Worm (Caenorhabditis elegans) whole organism, midembryonic: ENCODE measurements around the gene E02H1.1.
A peak's percentile ranks its signal among the peaks of the same experiment; 100 is the strongest.

ENCODE experiments used
- T22C8.4 ChIP-seq: fragments of 200-800 bp; sonication (Bioruptor generic); IDR thresholded peaks from 2 replicates; pipeline ENCODE4 v1.3.6; 2022; ENCODE audit warnings: missing genetic modification characterization, missing compliant biosample characterization
- cog-1 ChIP-seq: sonication (generic microtip); optimal IDR thresholded peaks from 2 replicates; lab custom pipeline; 2016; ENCODE audit warnings: missing genetic modification characterization, missing compliant biosample characterization
- flt-1 ChIP-seq: fragments of 200-800 bp; sonication (Bioruptor generic); IDR thresholded peaks from 2 replicates; pipeline ENCODE4 v1.3.6; 2022; ENCODE audit warnings: missing genetic modification characterization, missing compliant biosample characterization
- klf-2 ChIP-seq: fragments of 200-800 bp; sonication (Bioruptor generic); conservative IDR thresholded peaks from 2 replicates; pipeline ENCODE4 v1.3.6; 2022; ENCODE audit warnings: missing genetic modification reagents, missing genetic modification characterization, missing compliant biosample characterization
- med-1 ChIP-seq: sonication (generic microtip); optimal IDR thresholded peaks from 2 replicates; lab custom pipeline; 2017; ENCODE audit warnings: missing genetic modification characterization, mild to moderate bottlenecking, missing compliant biosample characterization, antibody characterized with exemption, missing genetic modification reagents; ENCODE audit not compliant: insufficient read depth
- ref-1 ChIP-seq: fragments of 200-800 bp; sonication (Bioruptor generic); conservative IDR thresholded peaks from 2 replicates; pipeline ENCODE4 v1.3.6; 2022; ENCODE audit warnings: missing genetic modification reagents, missing genetic modification characterization, missing compliant biosample characterization
- tab-1 ChIP-seq: fragments of 200-800 bp; sonication (Bioruptor generic); IDR thresholded peaks from 2 replicates; pipeline ENCODE4 v1.3.6; 2022; ENCODE audit warnings: missing genetic modification characterization, missing compliant biosample characterization
- ztf-23 ChIP-seq: fragments of 200-800 bp; sonication (Bioruptor generic); IDR thresholded peaks from 2 replicates; pipeline ENCODE4 v1.3.6; 2022; ENCODE audit warnings: missing genetic modification reagents, missing genetic modification characterization, missing compliant biosample characterization
- ztf-29 ChIP-seq: fragments of 200-800 bp; sonication (Bioruptor generic); IDR thresholded peaks from 2 replicates; pipeline ENCODE4 v1.3.6; 2022; ENCODE audit warnings: missing genetic modification reagents, missing genetic modification characterization, missing compliant biosample characterization

Gene E02H1.1

DNA sequence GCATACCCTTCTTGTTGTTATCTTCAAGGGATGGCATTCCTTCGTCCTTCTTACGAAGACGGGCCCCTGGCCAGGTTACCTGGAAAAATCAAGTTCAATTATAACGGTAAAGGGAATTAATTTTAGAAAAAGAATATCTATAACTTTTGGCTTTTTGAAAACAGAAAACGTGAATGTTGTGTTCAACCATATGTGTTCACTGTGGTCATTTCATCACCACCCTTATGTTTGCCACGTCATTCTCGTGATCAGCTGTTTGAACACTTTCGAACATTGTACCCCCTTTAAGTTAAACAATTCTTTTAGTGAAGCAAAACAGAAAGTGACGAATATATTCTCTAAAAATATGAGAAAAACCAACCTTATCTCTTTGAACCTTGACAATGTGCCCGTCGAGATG lies 27.8 kb upstream of the E02H1.1 start:
- TF ChIP-seq ztf-29 (GFP tag; lab: Robert Waterston, UW) (no peak), med-1 (no peak), klf-2 (no peak), cog-1 (no peak), ztf-23 (GFP tag; lab: Robert Waterston, UW) (no peak), tab-1 (GFP tag; lab: Robert Waterston, UW) (no peak), flt-1 (GFP tag; lab: Robert Waterston, UW) (no peak), ref-1 (GFP tag; lab: Robert Waterston, UW) (no peak), T22C8.4 (GFP tag; lab: Robert Waterston, UW) (no peak)

DNA sequence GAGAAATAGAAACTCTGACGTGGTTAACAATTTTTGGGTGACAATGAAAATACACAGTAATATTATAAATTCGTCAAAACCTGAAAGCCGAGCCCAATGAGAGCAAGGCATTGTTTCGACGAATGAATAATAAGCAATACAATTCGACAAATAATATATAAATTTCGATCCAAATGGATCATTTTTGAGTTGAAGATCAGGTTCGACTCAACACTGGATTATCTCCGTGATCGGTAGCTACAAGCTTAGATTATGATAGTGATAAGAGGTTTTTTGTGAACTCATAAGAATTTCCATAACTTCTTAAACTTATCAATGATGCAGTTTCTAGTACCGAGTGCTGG lies 26.9 kb upstream of the E02H1.1 start:
- no peak for TF ChIP-seq tab-1 (GFP tag; lab: Robert Waterston, UW)
- no peak for TF ChIP-seq T22C8.4 (GFP tag; lab: Robert Waterston, UW)
- no peak for TF ChIP-seq ref-1 (GFP tag; lab: Robert Waterston, UW)
- TF ChIP-seq flt-1 (GFP tag; lab: Robert Waterston, UW): no peak
- TF ChIP-seq ztf-29 (GFP tag; lab: Robert Waterston, UW): no peak
- no peak for TF ChIP-seq klf-2
- no peak for TF ChIP-seq med-1
- no peak for TF ChIP-seq ztf-23 (GFP tag; lab: Robert Waterston, UW)
- no peak for TF ChIP-seq cog-1

DNA sequence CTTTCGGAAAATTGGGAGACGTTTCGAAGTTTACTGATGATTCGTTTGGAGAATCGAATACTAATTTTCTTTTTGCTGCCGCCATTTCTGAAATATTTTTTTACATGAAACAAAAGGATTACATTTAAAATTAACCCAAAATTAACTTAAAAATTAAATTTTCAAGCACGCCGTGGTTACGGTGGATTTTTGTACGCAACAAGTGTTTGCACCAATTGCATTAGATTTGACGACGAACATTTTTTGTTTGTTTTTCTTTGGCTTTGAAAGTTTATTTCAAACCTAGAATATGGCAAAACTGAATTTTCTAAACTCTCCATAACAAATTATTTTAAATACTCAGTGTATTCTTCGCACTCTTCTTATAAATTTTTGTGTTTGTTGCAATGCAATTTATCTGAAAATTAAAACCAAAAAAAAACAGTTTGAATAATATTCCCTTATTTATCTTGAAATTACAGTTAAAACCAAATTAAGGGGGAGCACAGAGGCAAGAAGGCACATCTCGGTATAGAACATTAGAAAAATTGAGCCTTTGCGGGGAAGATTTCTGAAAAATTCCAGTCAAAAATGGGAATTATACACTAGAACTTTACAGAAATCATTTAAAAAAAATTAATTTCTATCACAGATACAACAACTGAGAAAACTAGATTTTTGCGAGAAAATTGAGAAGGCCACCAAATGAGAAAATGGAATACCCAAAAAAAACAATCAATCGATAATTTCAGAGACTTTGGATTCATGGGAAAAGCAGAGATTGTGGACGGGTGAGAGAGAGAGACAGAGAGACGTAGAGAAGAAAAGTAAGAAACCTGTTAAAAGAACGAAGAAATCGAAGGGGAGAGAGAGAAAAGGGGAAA lies 26.3 kb upstream of the E02H1.1 start, which contains the start of gene hal-3:
hal-3 (minus strand) TSS at position 87 of the 863 bp plus-strand sequence.
- TF ChIP-seq T22C8.4 (GFP tag; lab: Robert Waterston, UW): 0 out of 2 replicates have a peak, but pooled peaks have one; percentile 37
- TF ChIP-seq med-1: no peak

DNA sequence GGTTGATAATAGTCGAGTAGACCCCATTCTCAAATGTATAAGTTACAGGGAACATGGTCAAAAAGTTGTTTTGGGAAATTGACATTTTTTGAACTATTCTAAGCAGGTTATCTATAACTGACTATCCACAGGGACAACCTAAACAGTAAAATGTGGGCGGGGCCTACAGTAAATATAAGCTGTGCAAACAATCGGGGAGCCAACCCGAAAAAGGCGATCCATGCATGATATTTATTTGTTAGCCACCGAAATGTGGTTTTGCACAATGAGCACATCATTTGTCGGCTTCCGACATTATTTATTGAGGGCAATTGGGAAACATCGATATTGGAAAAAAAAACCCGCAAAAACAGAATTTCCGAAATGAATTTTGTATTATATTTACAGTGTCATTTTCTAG lies 23.8 kb upstream of the E02H1.1 start, which contains the start of gene hlh-6:
hlh-6 (minus strand) TSS at position 101 of the 400 bp plus-strand sequence.
- no peak for TF ChIP-seq tab-1 (GFP tag; lab: Robert Waterston, UW)
- no peak for TF ChIP-seq med-1
- TF ChIP-seq cog-1: no peak
- no peak for TF ChIP-seq T22C8.4 (GFP tag; lab: Robert Waterston, UW)
- no peak for TF ChIP-seq flt-1 (GFP tag; lab: Robert Waterston, UW)
- no peak for TF ChIP-seq ztf-23 (GFP tag; lab: Robert Waterston, UW)
- no peak for TF ChIP-seq ztf-29 (GFP tag; lab: Robert Waterston, UW)
- TF ChIP-seq klf-2: no peak
- no peak for TF ChIP-seq ref-1 (GFP tag; lab: Robert Waterston, UW)

DNA sequence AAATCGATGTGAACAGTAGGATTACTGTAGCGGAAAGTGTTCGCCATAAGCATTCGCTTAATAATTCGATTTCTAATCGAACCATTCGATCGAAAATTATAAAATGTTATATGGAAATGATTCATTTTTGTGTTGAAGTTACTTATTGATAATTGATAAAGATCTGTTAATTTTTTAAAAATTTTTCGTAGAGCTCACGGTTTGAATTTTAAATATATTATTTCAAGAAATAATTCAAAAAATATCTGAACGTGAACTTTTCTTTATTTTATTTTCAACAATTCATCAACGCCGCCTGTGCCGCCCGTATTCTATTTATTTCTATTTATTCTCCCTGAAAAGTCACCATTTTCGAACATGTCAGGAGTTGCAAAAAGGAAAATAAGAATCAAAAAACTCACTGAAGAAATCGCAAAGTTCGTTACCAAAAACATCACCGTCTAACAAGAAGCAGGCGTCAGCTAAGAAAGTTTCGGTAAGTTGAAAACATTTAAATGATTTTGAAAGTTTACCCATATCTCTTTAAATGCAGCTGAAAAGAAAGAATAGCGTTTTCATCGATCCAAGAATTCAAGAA lies 20.5 kb upstream of the E02H1.1 start, which contains the start of the genes T15H9.5 and T15H9.4:
T15H9.5 (minus strand) TSS at position 101 of the 577 bp plus-strand sequence.
T15H9.4 (plus strand) TSS at position 527 of the 577 bp plus-strand sequence.
- TF ChIP-seq klf-2 (no peak), ztf-23 (GFP tag; lab: Robert Waterston, UW) (no peak), ztf-29 (GFP tag; lab: Robert Waterston, UW) (no peak), tab-1 (GFP tag; lab: Robert Waterston, UW) (no peak), ref-1 (GFP tag; lab: Robert Waterston, UW) (no peak), med-1 (no peak), T22C8.4 (GFP tag; lab: Robert Waterston, UW) (no peak), flt-1 (GFP tag; lab: Robert Waterston, UW) (no peak), cog-1 (no peak)

DNA sequence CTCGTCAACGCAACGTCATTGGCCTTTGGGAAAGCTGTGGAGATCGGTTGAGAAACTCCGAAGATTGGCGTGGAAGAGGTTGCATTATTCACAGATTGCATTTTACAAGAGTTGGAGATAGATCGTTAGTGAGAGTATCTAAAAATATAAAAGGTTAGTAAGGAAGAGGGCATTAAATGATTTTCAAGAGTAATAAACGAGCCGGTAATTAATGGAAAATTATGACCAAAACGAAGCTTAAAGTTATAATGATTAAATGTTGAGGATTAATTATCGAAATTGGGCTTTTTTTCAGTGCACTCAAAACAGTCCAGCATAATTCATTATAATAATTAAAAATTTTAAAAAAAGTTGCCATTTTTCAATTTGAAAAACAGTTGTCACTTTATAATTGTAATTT lies 18.3 kb upstream of the E02H1.1 start, which contains the start of gene pap-2:
pap-2 (minus strand) TSS at position 101 of the 400 bp plus-strand sequence.
- TF ChIP-seq tab-1 (GFP tag; lab: Robert Waterston, UW) (no peak), T22C8.4 (GFP tag; lab: Robert Waterston, UW) (no peak), cog-1 (no peak), ref-1 (GFP tag; lab: Robert Waterston, UW) (no peak), ztf-29 (GFP tag; lab: Robert Waterston, UW) (no peak), flt-1 (GFP tag; lab: Robert Waterston, UW) (no peak), ztf-23 (GFP tag; lab: Robert Waterston, UW) (no peak), klf-2 (no peak), med-1 (no peak)

DNA sequence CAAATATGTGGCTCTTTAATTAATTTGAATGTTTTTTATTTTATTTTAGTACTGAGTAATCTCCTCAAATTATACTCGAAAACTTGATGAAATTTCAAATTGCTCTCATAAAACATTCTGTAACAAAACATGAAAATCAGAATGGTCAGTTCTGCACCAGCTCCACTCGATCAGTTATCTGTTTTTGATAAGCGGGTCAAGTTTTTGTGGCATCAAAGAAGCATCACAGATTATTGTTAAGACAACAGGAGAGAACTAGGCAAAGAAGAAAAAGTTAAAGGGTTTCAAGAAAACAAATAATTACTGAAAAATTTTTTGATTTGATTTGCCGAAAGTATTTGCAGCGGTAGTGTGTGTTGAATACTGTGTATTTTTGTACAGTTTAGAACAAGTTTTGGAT lies 16.2 kb upstream of the E02H1.1 start:
- TF ChIP-seq med-1: no peak
- TF ChIP-seq cog-1: no peak
- no peak for TF ChIP-seq flt-1 (GFP tag; lab: Robert Waterston, UW)

DNA sequence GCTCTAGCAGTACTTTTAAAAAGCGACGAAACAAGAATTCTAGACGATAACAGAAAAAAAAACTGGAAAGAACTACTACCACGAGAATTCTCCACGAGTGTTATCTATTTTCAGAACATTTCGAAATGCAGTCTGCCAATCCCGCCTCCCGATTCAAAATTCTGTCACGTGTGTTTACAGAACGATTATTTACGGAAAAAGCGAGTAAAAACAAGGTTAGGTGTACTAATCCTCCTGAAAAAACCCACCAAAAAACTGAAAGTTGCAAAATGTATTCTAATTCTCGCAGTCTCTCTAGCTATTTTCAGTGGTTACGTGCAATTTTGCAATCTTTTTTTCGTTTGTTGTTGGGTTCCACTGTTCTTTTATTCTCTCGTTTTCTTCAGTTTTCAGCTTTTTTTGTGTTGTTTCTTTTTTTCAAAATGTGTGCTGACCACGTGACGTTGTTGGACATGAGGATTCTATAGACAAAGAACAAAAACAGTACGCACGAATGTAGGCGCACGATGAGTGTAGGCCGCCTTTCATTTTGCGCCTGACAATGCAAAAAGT lies 15.6 kb upstream of the E02H1.1 start:
- TF ChIP-seq ztf-29 (GFP tag; lab: Robert Waterston, UW) (no peak), med-1 (no peak), ref-1 (GFP tag; lab: Robert Waterston, UW) (no peak), T22C8.4 (GFP tag; lab: Robert Waterston, UW) (no peak), ztf-23 (GFP tag; lab: Robert Waterston, UW) (no peak), flt-1 (GFP tag; lab: Robert Waterston, UW) (no peak), tab-1 (GFP tag; lab: Robert Waterston, UW) (no peak), cog-1 (no peak), klf-2 (no peak)

DNA sequence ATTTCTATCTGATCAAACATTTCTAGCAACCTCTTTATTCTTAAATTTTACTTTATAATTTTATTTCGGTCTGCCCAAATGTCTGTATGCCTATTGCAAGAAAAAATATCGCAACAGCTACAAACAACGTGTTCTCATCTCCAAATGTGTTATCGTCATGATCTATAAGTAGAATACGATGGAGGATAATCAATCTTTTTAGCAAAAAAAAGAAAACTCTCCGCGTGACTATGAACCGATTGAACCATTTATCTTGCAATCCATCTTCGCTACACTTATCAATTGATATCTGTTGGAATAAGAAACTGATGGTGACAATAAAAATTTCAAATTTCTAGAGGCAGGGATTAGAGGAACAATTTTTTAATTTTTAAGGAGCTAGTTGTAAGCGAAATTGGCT lies 15.0 kb upstream of the E02H1.1 start:
- TF ChIP-seq med-1: no peak

DNA sequence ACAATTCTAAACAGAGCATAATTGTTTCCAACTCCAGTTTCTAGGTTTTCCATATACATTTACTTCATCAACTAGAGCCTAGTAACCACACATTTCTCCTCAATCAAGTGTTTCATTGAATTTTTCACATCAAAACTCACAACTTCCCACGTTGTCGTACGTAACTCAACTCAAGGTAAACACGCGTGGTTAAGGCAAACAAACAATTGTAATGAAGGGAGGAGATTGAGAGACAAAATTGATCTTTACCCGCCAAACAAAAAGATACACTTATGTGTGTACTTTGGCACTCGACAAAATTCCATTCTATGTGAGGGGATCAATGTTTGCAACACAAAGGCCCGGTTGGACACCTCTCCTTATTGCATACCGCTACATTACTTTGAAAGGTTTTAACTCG lies 14.4 kb upstream of the E02H1.1 start, which contains the start of gene nhr-19:
nhr-19 (minus strand) TSS at position 191 of the 400 bp plus-strand sequence.
- TF ChIP-seq ztf-29 (GFP tag; lab: Robert Waterston, UW) (no peak), klf-2 (no peak), tab-1 (GFP tag; lab: Robert Waterston, UW) (no peak), med-1 (no peak)
